In genomic region chr3R:14017640-14018429, dm6 we compare ENCODE assay signal across 1 fruit fly cellular context.
TF ChIP-seq lines count a peak whose summit lies in the region.

No protein-coding gene starts in this region.

TF ChIP-seq in whole organism, embryonic, 481 proteins besides CTCF, POLR2A, EP300 and RAD21 (continued from another document and continues in another):
- 0 out of 2 replicates have a peak, but pooled peaks have one; percentile 39 for TF ChIP-seq CG11247 (GFP tag; IDR thresholded peaks at IDR 0.05; lab: Robert Waterston, UW)
- TF ChIP-seq HLH54F (GFP tag; optimal IDR thresholded peaks at IDR 0.05; lab: Kevin White, UChicago) = no peak
- TF ChIP-seq CG1233 (GFP tag; optimal IDR thresholded peaks at IDR 0.05; lab: Kevin White, UChicago) = peak; percentile 82
- TF ChIP-seq CG2120 (GFP tag; optimal IDR thresholded peaks at IDR 0.05; lab: Kevin White, UChicago) = peak; percentile 49
- TF ChIP-seq usp (GFP tag; optimal IDR thresholded peaks at IDR 0.05; lab: Kevin White, UChicago) = no peak
- TF ChIP-seq CG4424 (GFP tag; optimal IDR thresholded peaks at IDR 0.05; lab: Kevin White, UChicago) = peak; percentile 82
- no peak for TF ChIP-seq CG17568 (GFP tag; optimal IDR thresholded peaks at IDR 0.05; lab: Kevin White, UChicago)
- no peak for TF ChIP-seq fu2 (GFP tag; optimal IDR thresholded peaks at IDR 0.05; lab: Kevin White, UChicago)
- peak; percentile 41 for TF ChIP-seq Atf-2 (GFP tag; optimal IDR thresholded peaks at IDR 0.05; lab: Kevin White, UChicago)
- peak; percentile 52 for TF ChIP-seq abd-A (tag; optimal IDR thresholded peaks at IDR 0.05; lab: Kevin White, UChicago)
- TF ChIP-seq Dll (GFP tag; IDR thresholded peaks at IDR 0.05; lab: Robert Waterston, UW; ENCODE audit: partially characterized antibody) = no peak
- peak; percentile 79 for TF ChIP-seq pfk (GFP tag; optimal IDR thresholded peaks at IDR 0.05; lab: Kevin White, UChicago)
- TF ChIP-seq CG8478 (optimal IDR thresholded peaks at IDR 0.05; lab: Kevin White, UChicago) = peak; percentile 92
- TF ChIP-seq tna (GFP tag; IDR thresholded peaks at IDR 0.05; lab: Robert Waterston, UW; ENCODE audit: partially characterized antibody) = peak; percentile 52; the same call in 1 of the 2 replicates
- TF ChIP-seq CG12104 (GFP tag; optimal IDR thresholded peaks at IDR 0.05; lab: Kevin White, UChicago) = peak; percentile 68
- TF ChIP-seq Hand (GFP tag; optimal IDR thresholded peaks at IDR 0.05; lab: Kevin White, UChicago) = peak; percentile 29
- no peak for TF ChIP-seq CG9876 (GFP tag; optimal IDR thresholded peaks at IDR 0.05; lab: Kevin White, UChicago)
- peak; percentile 60 for TF ChIP-seq Jarid2 (GFP tag; optimal IDR thresholded peaks at IDR 0.05; lab: Kevin White, UChicago)
- peak; percentile 84 for TF ChIP-seq CG30431 (GFP tag; optimal IDR thresholded peaks at IDR 0.05; lab: Kevin White, UChicago)
- peak; percentile 74 for TF ChIP-seq CG32772 (GFP tag; IDR thresholded peaks at IDR 0.05; lab: Robert Waterston, UW)
- peak in 1 of 2 experiments; percentile 88 for TF ChIP-seq Eip74EF (GFP tag; optimal IDR thresholded peaks at IDR 0.05; lab: Kevin White, UChicago)
- TF ChIP-seq vnd (GFP tag; IDR thresholded peaks at IDR 0.05; lab: Robert Waterston, UW; ENCODE audit: partially characterized antibody) = peak; percentile 43; the same call in 1 of the 3 replicates
- no peak for TF ChIP-seq MESR4 (GFP tag; optimal IDR thresholded peaks at IDR 0.05; lab: Kevin White, UChicago)
- TF ChIP-seq CG17612 (GFP tag; IDR thresholded peaks at IDR 0.05; lab: Robert Waterston, UW) = 0 out of 2 replicates have a peak, but pooled peaks have one; percentile 49
- TF ChIP-seq Aef1 (GFP tag; IDR thresholded peaks at IDR 0.05; lab: Robert Waterston, UW) = peak; percentile 78
- TF ChIP-seq nau (GFP tag; optimal IDR thresholded peaks at IDR 0.05; lab: Kevin White, UChicago) = peak; percentile 47
- peak; percentile 38 for TF ChIP-seq psq (GFP tag; optimal IDR thresholded peaks at IDR 0.05; lab: Kevin White, UChicago)
- TF ChIP-seq grn (GFP tag; optimal IDR thresholded peaks at IDR 0.05; lab: Kevin White, UChicago) = no peak
- no peak for TF ChIP-seq CG12236 (GFP tag; optimal IDR thresholded peaks at IDR 0.05; lab: Kevin White, UChicago)
- no peak for TF ChIP-seq pzg (GFP tag; optimal IDR thresholded peaks at IDR 0.05; lab: Kevin White, UChicago)
- TF ChIP-seq kni (GFP tag; optimal IDR thresholded peaks at IDR 0.05; lab: Kevin White, UChicago) = peak; percentile 89
- no peak for TF ChIP-seq fd102C (GFP tag; optimal IDR thresholded peaks at IDR 0.05; lab: Kevin White, UChicago)
- no peak for TF ChIP-seq CrebB (tag; optimal IDR thresholded peaks at IDR 0.05; lab: Kevin White, UChicago)
- peak; percentile 0 for TF ChIP-seq Bteb2 (GFP tag; optimal IDR thresholded peaks at IDR 0.05; lab: Kevin White, UChicago)
- TF ChIP-seq rib (GFP tag; IDR thresholded peaks at IDR 0.05; lab: Robert Waterston, UW) = no peak
- no peak for TF ChIP-seq br (optimal IDR thresholded peaks at IDR 0.05; lab: Kevin White, UChicago)
- peak; percentile 75 for TF ChIP-seq CG8359 (GFP tag; optimal IDR thresholded peaks at IDR 0.05; lab: Kevin White, UChicago; ENCODE audit: borderline replicate concordance)
- TF ChIP-seq CG2202 (tag; optimal IDR thresholded peaks at IDR 0.05; lab: Kevin White, UChicago) = peak; percentile 20
- peak; percentile 49 for TF ChIP-seq tup (GFP tag; optimal IDR thresholded peaks at IDR 0.05; lab: Kevin White, UChicago)
- TF ChIP-seq lbe (GFP tag; optimal IDR thresholded peaks at IDR 0.05; lab: Kevin White, UChicago) = no peak
- TF ChIP-seq Fer3 (tag; optimal IDR thresholded peaks at IDR 0.05; lab: Kevin White, UChicago) = peak; percentile 71
- TF ChIP-seq bsh (GFP tag; optimal IDR thresholded peaks at IDR 0.05; lab: Kevin White, UChicago) = peak in 1 of 2 experiments; percentile 70
- TF ChIP-seq CG7987 (GFP tag; optimal IDR thresholded peaks at IDR 0.05; lab: Kevin White, UChicago) = no peak
- peak; percentile 87 for TF ChIP-seq CG10321 (GFP tag; IDR thresholded peaks at IDR 0.05; lab: Robert Waterston, UW)
- TF ChIP-seq Oaz (GFP tag; IDR thresholded peaks at IDR 0.05; lab: Robert Waterston, UW) = peak; percentile 71; the same call in 1 of the 2 replicates
- 0 out of 2 replicates have a peak, but pooled peaks have one; percentile 18 for TF ChIP-seq CG1024 (GFP tag; IDR thresholded peaks at IDR 0.05; lab: Robert Waterston, UW)
- peak; percentile 75; the same call in 1 of the 2 replicates for TF ChIP-seq sob (GFP tag; IDR thresholded peaks at IDR 0.05; lab: Robert Waterston, UW)
- peak; percentile 21 for TF ChIP-seq CG33557 (GFP tag; optimal IDR thresholded peaks at IDR 0.05; lab: Kevin White, UChicago)
- TF ChIP-seq zf30C (GFP tag; optimal IDR thresholded peaks at IDR 0.05; lab: Kevin White, UChicago) = peak; percentile 68
- peak; percentile 53; the same call in 1 of the 2 replicates for TF ChIP-seq dati (GFP tag; IDR thresholded peaks at IDR 0.05; lab: Robert Waterston, UW)
- TF ChIP-seq HLHmδ (GFP tag; optimal IDR thresholded peaks at IDR 0.05; lab: Kevin White, UChicago) = no peak
- TF ChIP-seq toy (GFP tag; IDR thresholded peaks at IDR 0.05; lab: Robert Waterston, UW) = no peak
- peak; percentile 69 for TF ChIP-seq cg (GFP tag; optimal IDR thresholded peaks at IDR 0.05; lab: Kevin White, UChicago)
- peak; percentile 73; the same call in 2 of the 3 replicates for TF ChIP-seq ase (GFP tag; IDR thresholded peaks at IDR 0.05; lab: Robert Waterston, UW)
- no peak for TF ChIP-seq Poxn (GFP tag; IDR thresholded peaks at IDR 0.05; lab: Robert Waterston, UW)
- TF ChIP-seq Nf-YA (GFP tag; IDR thresholded peaks at IDR 0.05; lab: Robert Waterston, UW) = peak; percentile 60
- TF ChIP-seq nom (GFP tag; optimal IDR thresholded peaks at IDR 0.05; lab: Kevin White, UChicago) = peak; percentile 57
- peak; percentile 66; the same call in 1 of the 3 replicates for TF ChIP-seq gce (GFP tag; IDR thresholded peaks at IDR 0.05; lab: Robert Waterston, UW)
- peak; percentile 92 for TF ChIP-seq CG17359 (tag; optimal IDR thresholded peaks at IDR 0.05; lab: Kevin White, UChicago)
- peak; percentile 76 for TF ChIP-seq ftz-f1 (GFP tag; optimal IDR thresholded peaks at IDR 0.05; lab: Kevin White, UChicago)
- TF ChIP-seq Bdp1 (GFP tag; optimal IDR thresholded peaks at IDR 0.05; lab: Kevin White, UChicago) = no peak
- peak; percentile 85 for TF ChIP-seq CG10366 (GFP tag; IDR thresholded peaks at IDR 0.05; lab: Robert Waterston, UW)
- 0 out of 2 replicates have a peak, but pooled peaks have one; percentile 16 for TF ChIP-seq sna (GFP tag; IDR thresholded peaks at IDR 0.05; lab: Robert Waterston, UW; ENCODE audit: partially characterized antibody)
- no peak for TF ChIP-seq Sry-δ (GFP tag; optimal IDR thresholded peaks at IDR 0.05; lab: Kevin White, UChicago)
- TF ChIP-seq CG8924 (tag; optimal IDR thresholded peaks at IDR 0.05; lab: Kevin White, UChicago) = peak; percentile 90
- TF ChIP-seq Dbx (GFP tag; IDR thresholded peaks at IDR 0.05; lab: Robert Waterston, UW) = peak; percentile 64; the same call in 1 of the 3 replicates
- no peak for TF ChIP-seq CG12744 (GFP tag; optimal IDR thresholded peaks at IDR 0.05; lab: Kevin White, UChicago)
- peak; percentile 79; the same call in 1 of the 2 replicates for TF ChIP-seq danr (GFP tag; IDR thresholded peaks at IDR 0.05; lab: Robert Waterston, UW)
- peak; percentile 47 for TF ChIP-seq CG12155 (GFP tag; optimal IDR thresholded peaks at IDR 0.05; lab: Kevin White, UChicago)
- peak; percentile 44 for TF ChIP-seq CG2116 (GFP tag; optimal IDR thresholded peaks at IDR 0.05; lab: Kevin White, UChicago)
- peak; percentile 8 for TF ChIP-seq disco-r (GFP tag; optimal IDR thresholded peaks at IDR 0.05; lab: Kevin White, UChicago)
- peak; percentile 63 for TF ChIP-seq CG15011 (GFP tag; optimal IDR thresholded peaks at IDR 0.05; lab: Kevin White, UChicago)
- peak; percentile 38; the same call in 1 of the 2 replicates for TF ChIP-seq hbn (GFP tag; IDR thresholded peaks at IDR 0.05; lab: Robert Waterston, UW; ENCODE audit: partially characterized antibody)
- TF ChIP-seq Ravus (GFP tag; IDR thresholded peaks at IDR 0.05; lab: Robert Waterston, UW) = 0 out of 2 replicates have a peak, but pooled peaks have one; percentile 2
- TF ChIP-seq pita (GFP tag; optimal IDR thresholded peaks at IDR 0.05; lab: Kevin White, UChicago) = no peak
- TF ChIP-seq CG6175 (GFP tag; IDR thresholded peaks at IDR 0.05; lab: Robert Waterston, UW) = no peak; the same call in 2 of the 3 replicates
- TF ChIP-seq CG10147 (GFP tag; optimal IDR thresholded peaks at IDR 0.05; lab: Kevin White, UChicago) = peak; percentile 69
- 0 out of 2 replicates have a peak, but pooled peaks have one; percentile 10 for TF ChIP-seq GATAe (GFP tag; conservative IDR thresholded peaks at IDR 0.05; lab: Robert Waterston, UW)
- peak; percentile 58 for TF ChIP-seq zen (tag; optimal IDR thresholded peaks at IDR 0.05; lab: Kevin White, UChicago)
- TF ChIP-seq CG11723 (GFP tag; optimal IDR thresholded peaks at IDR 0.05; lab: Kevin White, UChicago) = peak; percentile 66
- TF ChIP-seq Atf3 (GFP tag; optimal IDR thresholded peaks at IDR 0.05; lab: Kevin White, UChicago) = peak; percentile 27
- TF ChIP-seq ci (GFP tag; IDR thresholded peaks at IDR 0.05; lab: Robert Waterston, UW) = peak; percentile 71
- peak; percentile 48 for TF ChIP-seq CG4617 (GFP tag; optimal IDR thresholded peaks at IDR 0.05; lab: Kevin White, UChicago; ENCODE audit: borderline replicate concordance)
- peak; percentile 17 for TF ChIP-seq HmgD (GFP tag; optimal IDR thresholded peaks at IDR 0.05; lab: Kevin White, UChicago)
- peak; percentile 18 for TF ChIP-seq D (optimal IDR thresholded peaks at IDR 0.05; lab: Kevin White, UChicago)
- TF ChIP-seq D (GFP tag; optimal IDR thresholded peaks at IDR 0.05; lab: Kevin White, UChicago) = peak; percentile 82
- TF ChIP-seq Sox100B (GFP tag; optimal IDR thresholded peaks at IDR 0.05; lab: Kevin White, UChicago) = peak; percentile 95
- peak; percentile 37; the same call in 1 of the 2 replicates for TF ChIP-seq CG31224 (GFP tag; IDR thresholded peaks at IDR 0.05; lab: Robert Waterston, UW)
- TF ChIP-seq hkb (optimal IDR thresholded peaks at IDR 0.05; lab: Kevin White, UChicago) = no peak
- peak; percentile 80 for TF ChIP-seq hkb (GFP tag; IDR thresholded peaks at IDR 0.05; lab: Robert Waterston, UW)
- TF ChIP-seq E2f1 (GFP tag; IDR thresholded peaks at IDR 0.05; lab: Robert Waterston, UW) = peak; percentile 88
- TF ChIP-seq caup (GFP tag; optimal IDR thresholded peaks at IDR 0.05; lab: Kevin White, UChicago; ENCODE audit: severe bottlenecking) = peak; percentile 83
- peak; percentile 15 for TF ChIP-seq CG4854 (GFP tag; optimal IDR thresholded peaks at IDR 0.05; lab: Kevin White, UChicago)
- TF ChIP-seq Rx (GFP tag; IDR thresholded peaks at IDR 0.05; lab: Robert Waterston, UW) = peak; percentile 83
- TF ChIP-seq Xbp1 (GFP tag; optimal IDR thresholded peaks at IDR 0.05; lab: Kevin White, UChicago) = peak; percentile 89
- TF ChIP-seq en (GFP tag; optimal IDR thresholded peaks at IDR 0.05; lab: Kevin White, UChicago) = no peak
- no peak for TF ChIP-seq crc (GFP tag; optimal IDR thresholded peaks at IDR 0.05; lab: Kevin White, UChicago)
- no peak for TF ChIP-seq NFAT (GFP tag; IDR thresholded peaks at IDR 0.05; lab: Robert Waterston, UW)
- TF ChIP-seq CG9609 (GFP tag; optimal IDR thresholded peaks at IDR 0.05; lab: Kevin White, UChicago) = peak; percentile 51
- TF ChIP-seq CG11093 (GFP tag; IDR thresholded peaks at IDR 0.05; lab: Robert Waterston, UW) = peak; percentile 70; the same call in 1 of the 3 replicates
- 0 out of 2 replicates have a peak, but pooled peaks have one; percentile 26 for TF ChIP-seq al (GFP tag; IDR thresholded peaks at IDR 0.05; lab: Robert Waterston, UW)
- TF ChIP-seq D19B (GFP tag; optimal IDR thresholded peaks at IDR 0.05; lab: Kevin White, UChicago) = peak; percentile 53
- peak; percentile 95 for TF ChIP-seq gem (tag; optimal IDR thresholded peaks at IDR 0.05; lab: Kevin White, UChicago)
- TF ChIP-seq CG31365 (tag; optimal IDR thresholded peaks at IDR 0.05; lab: Kevin White, UChicago) = no peak
- TF ChIP-seq B-H2 (GFP tag; optimal IDR thresholded peaks at IDR 0.05; lab: Kevin White, UChicago) = peak; percentile 51
- TF ChIP-seq ems (GFP tag; optimal IDR thresholded peaks at IDR 0.05; lab: Kevin White, UChicago) = peak; percentile 34
- TF ChIP-seq exex (tag; optimal IDR thresholded peaks at IDR 0.05; lab: Kevin White, UChicago) = peak; percentile 36
- TF ChIP-seq btn (GFP tag; optimal IDR thresholded peaks at IDR 0.05; lab: Kevin White, UChicago) = peak; percentile 15
- TF ChIP-seq CG12219 (GFP tag; optimal IDR thresholded peaks at IDR 0.05; lab: Kevin White, UChicago) = peak; percentile 42
- TF ChIP-seq CG14441 (GFP tag; IDR thresholded peaks at IDR 0.05; lab: Robert Waterston, UW) = peak; percentile 91
- TF ChIP-seq CG34422 (GFP tag; IDR thresholded peaks at IDR 0.05; lab: Robert Waterston, UW) = peak; percentile 88
- TF ChIP-seq HHEX (GFP tag; optimal IDR thresholded peaks at IDR 0.05; lab: Kevin White, UChicago) = peak; percentile 87
- TF ChIP-seq tx (GFP tag; optimal IDR thresholded peaks at IDR 0.05; lab: Kevin White, UChicago) = no peak
- peak; percentile 75 for TF ChIP-seq ken (GFP tag; IDR thresholded peaks at IDR 0.05; lab: Robert Waterston, UW)
- peak; percentile 83 for TF ChIP-seq Ada2b (GFP tag; IDR thresholded peaks at IDR 0.05; lab: Robert Waterston, UW)
- TF ChIP-seq CG14710 (tag; optimal IDR thresholded peaks at IDR 0.05; lab: Kevin White, UChicago) = peak; percentile 74
- TF ChIP-seq Abd-B (GFP tag; optimal IDR thresholded peaks at IDR 0.05; lab: Kevin White, UChicago) = peak; percentile 90
- TF ChIP-seq ttk (GFP tag; IDR thresholded peaks at IDR 0.05; lab: Robert Waterston, UW) = peak; percentile 87
- no peak; the same call in 1 of the 2 replicates for TF ChIP-seq ro (GFP tag; IDR thresholded peaks at IDR 0.05; lab: Robert Waterston, UW)
- peak; percentile 81 for TF ChIP-seq CG14050 (GFP tag; IDR thresholded peaks at IDR 0.05; lab: Robert Waterston, UW)
- no peak for TF ChIP-seq CG42726 (GFP tag; IDR thresholded peaks at IDR 0.05; lab: Robert Waterston, UW; ENCODE audit: partially characterized antibody)
- no peak for TF ChIP-seq mld (GFP tag; IDR thresholded peaks at IDR 0.05; lab: Robert Waterston, UW; ENCODE audit: partially characterized antibody)
- peak; percentile 74 for TF ChIP-seq twi (tag; optimal IDR thresholded peaks at IDR 0.05; lab: Kevin White, UChicago)
- TF ChIP-seq CG17328 (GFP tag; IDR thresholded peaks at IDR 0.05; lab: Robert Waterston, UW) = peak; percentile 74
- TF ChIP-seq ERR (GFP tag; optimal IDR thresholded peaks at IDR 0.05; lab: Kevin White, UChicago) = peak; percentile 34
- TF ChIP-seq prd (optimal IDR thresholded peaks at IDR 0.05; lab: Kevin White, UChicago) = no peak
- TF ChIP-seq prd (GFP tag; IDR thresholded peaks at IDR 0.05; lab: Robert Waterston, UW) = peak; percentile 75
